Worm (Caenorhabditis elegans): ENCODE measurements around the gene T27E7.3.

DNA sequence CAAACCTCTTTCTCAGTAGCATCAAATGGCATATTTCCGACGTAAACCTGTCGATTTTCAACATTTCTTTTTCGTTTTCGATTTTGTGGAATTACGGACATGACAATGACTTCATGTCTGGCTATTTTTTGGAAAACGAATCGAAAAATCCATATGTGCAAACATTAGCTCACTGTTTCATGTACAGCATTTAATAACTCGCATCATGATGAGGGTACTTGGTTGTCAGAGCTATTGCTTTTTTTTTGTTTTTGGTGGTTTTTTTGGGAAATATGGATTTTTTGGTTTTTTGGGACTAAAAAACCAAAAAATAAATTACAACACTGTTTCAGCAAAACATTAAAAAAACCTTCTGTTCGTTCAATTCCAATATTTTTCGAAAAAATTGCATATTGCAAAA lies 16.4 kb upstream of the T27E7.3 start, which contains the start of gene Y57G11A.5:
- TF ChIP-seq Y79H2A.3 (GFP tag; conservative IDR thresholded peaks at IDR 0.05), result no peak
- no peak for TF ChIP-seq ztf-18 (tag; optimal IDR thresholded peaks at IDR 0.05)
- TF ChIP-seq attf-3 (GFP tag; conservative IDR thresholded peaks at IDR 0.05), result no peak
- TF ChIP-seq snpc-1.3 (tag; optimal IDR thresholded peaks at IDR 0.05; ENCODE audit: insufficient read depth), result no peak
- TF ChIP-seq sptf-2 (GFP tag; optimal IDR thresholded peaks at IDR 0.05), result no peak
- TF ChIP-seq ceh-91 (GFP tag; IDR thresholded peaks at IDR 0.05), result no peak
- TF ChIP-seq hrde-1 (tag; optimal IDR thresholded peaks at IDR 0.05; ENCODE audit: borderline replicate concordance), result no peak
- TF ChIP-seq snpc-4 (GFP tag; optimal IDR thresholded peaks at IDR 0.05), result no peak
- no peak for TF ChIP-seq snpc-4 (tag; optimal IDR thresholded peaks at IDR 0.05)
- no peak for TF ChIP-seq F57C9.4 (tag; optimal IDR thresholded peaks at IDR 0.05)

Data from whole organism, young adult.